Worm (Caenorhabditis elegans): ENCODE data around the gene vwa-8.

The vwa-8 gene

DNA sequence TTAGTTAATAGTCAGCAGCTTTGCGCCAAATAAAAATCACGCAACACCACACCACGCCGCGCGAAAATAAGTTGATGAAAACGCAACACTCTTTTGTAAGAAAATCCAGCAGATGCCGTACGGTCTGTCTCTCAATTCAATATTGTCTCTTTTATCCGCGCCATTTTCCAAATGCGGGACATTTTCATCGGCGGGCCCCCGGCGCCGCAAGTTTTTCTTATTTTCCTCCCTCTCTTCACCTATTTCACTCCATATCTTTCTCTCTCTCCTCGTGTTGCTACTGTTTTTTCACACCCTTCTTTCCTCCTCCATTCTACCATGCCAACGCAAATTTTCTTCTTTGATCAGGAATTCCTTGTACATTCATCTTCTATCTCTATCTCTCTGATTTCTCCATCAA lies 15.1 kb downstream of the vwa-8 start:
- TF ChIP-seq eyg-1 (tag; optimal IDR thresholded peaks at IDR 0.05), result no peak
- no peak for TF ChIP-seq zip-5 (tag; optimal IDR thresholded peaks at IDR 0.05)
- TF ChIP-seq pqm-1 (tag; optimal IDR thresholded peaks at IDR 0.05), result no peak

ce11 chrX:13006734-13007133 lies 15.5 kb downstream of the vwa-8 start:
- no peak for TF ChIP-seq pqm-1 (tag; optimal IDR thresholded peaks at IDR 0.05)
- no peak for TF ChIP-seq ceh-22 (tag; optimal IDR thresholded peaks at IDR 0.05)
- no peak for TF ChIP-seq ceh-31 (tag; optimal IDR thresholded peaks at IDR 0.05)
- TF ChIP-seq pha-2 (tag; optimal IDR thresholded peaks at IDR 0.05), result no peak
- TF ChIP-seq sox-4 (tag; optimal IDR thresholded peaks at IDR 0.05), result no peak
- TF ChIP-seq pha-4 (tag; optimal IDR thresholded peaks at IDR 0.05), result no peak
- no peak for TF ChIP-seq mec-3 (tag; optimal IDR thresholded peaks at IDR 0.05; ENCODE audit: borderline replicate concordance)
- no peak for TF ChIP-seq ref-2 (tag; optimal IDR thresholded peaks at IDR 0.05)
- TF ChIP-seq unc-86 (tag; optimal IDR thresholded peaks at IDR 0.05), result no peak
- no peak for TF ChIP-seq fkh-6 (tag; optimal IDR thresholded peaks at IDR 0.05)
- TF ChIP-seq sdc-2 (tag; optimal IDR thresholded peaks at IDR 0.05), result no peak
- TF ChIP-seq ama-1 (optimal IDR thresholded peaks at IDR 0.05), result no peak
- TF ChIP-seq nhr-11 (tag; optimal IDR thresholded peaks at IDR 0.05), result no peak
- no peak for TF ChIP-seq zip-5 (tag; optimal IDR thresholded peaks at IDR 0.05)
- TF ChIP-seq nfya-1 (tag; optimal IDR thresholded peaks at IDR 0.05), result no peak

DNA sequence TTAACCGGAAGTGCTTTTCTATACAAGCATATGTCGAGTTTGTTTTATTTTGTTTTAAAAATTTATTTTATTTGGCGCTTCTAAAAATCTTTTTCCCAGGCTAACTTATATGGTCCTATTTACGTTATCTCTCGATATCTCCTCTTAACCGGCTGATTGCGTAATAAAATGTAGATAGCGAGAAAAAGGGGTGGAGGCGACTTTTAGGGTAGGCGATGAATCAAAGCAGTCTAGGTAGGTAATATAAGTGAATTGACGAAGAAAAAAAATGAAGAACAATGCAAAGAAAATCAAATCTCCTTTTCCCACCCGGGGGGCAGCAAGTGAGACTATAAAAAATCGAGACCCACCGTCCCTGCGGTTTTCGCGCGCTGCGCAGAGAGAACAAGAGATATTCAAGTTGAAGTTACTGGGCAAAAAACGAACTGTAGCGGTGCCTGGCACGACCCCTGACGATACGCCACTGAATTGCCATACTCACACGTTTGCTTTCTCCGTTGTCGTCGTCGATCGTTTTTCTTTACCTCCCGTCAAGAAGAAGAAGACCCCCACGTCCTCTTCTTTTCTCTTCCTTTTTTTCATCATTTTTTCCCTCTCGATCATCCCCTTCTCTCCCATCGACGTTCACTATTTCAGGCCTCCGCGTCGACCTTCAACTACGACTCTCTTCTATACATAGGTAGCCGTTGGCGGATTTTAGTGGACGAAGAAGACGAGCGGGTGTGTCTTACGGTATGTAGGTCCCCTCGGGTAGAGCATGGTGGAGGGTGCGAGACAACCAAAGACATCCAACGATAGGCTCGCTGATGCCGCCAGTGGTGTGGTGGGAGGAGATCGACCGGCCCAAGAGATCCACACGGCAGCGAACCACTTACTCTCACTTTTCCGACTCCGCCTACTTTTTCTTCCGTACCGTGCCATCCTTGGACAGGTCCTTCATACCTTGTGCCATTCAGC lies 16.9 kb downstream of the vwa-8 start, which contains the start of gene nhr-25:
Gene nhr-25, plus strand, starts transcription at position 637 of the 957 bp plus-strand sequence.
- TF ChIP-seq ceh-30 (tag; optimal IDR thresholded peaks at IDR 0.05), result no peak
- TF ChIP-seq ceh-9 (tag; optimal IDR thresholded peaks at IDR 0.05), result no peak
- no peak for TF ChIP-seq ceh-24 (tag; optimal IDR thresholded peaks at IDR 0.05)
- no peak for TF ChIP-seq unc-55 (GFP tag; optimal IDR thresholded peaks at IDR 0.05)
- no peak for TF ChIP-seq fkh-10 (GFP tag; optimal IDR thresholded peaks at IDR 0.05)
- peak; percentile 62 for TF ChIP-seq elt-2 (tag; optimal IDR thresholded peaks at IDR 0.05)
- TF ChIP-seq ceh-48 (tag; optimal IDR thresholded peaks at IDR 0.05), result no peak
- peak; percentile 17 for TF ChIP-seq ceh-31 (tag; optimal IDR thresholded peaks at IDR 0.05)
- TF ChIP-seq dmd-4 (tag; optimal IDR thresholded peaks at IDR 0.05; ENCODE audit: borderline replicate concordance), result no peak
- TF ChIP-seq hlh-6 (tag; optimal IDR thresholded peaks at IDR 0.05), result no peak
- TF ChIP-seq ceh-22 (tag; optimal IDR thresholded peaks at IDR 0.05), result no peak

ce11 chrX:13008895-13009294 lies 17.6 kb downstream of the vwa-8 start:
- no peak for TF ChIP-seq hlh-6 (tag; optimal IDR thresholded peaks at IDR 0.05)
- no peak for TF ChIP-seq sox-2 (GFP tag; IDR thresholded peaks at IDR 0.05)
- TF ChIP-seq T23F11.4 (GFP tag; optimal IDR thresholded peaks at IDR 0.05), result no peak
- no peak for TF ChIP-seq che-1 (tag; optimal IDR thresholded peaks at IDR 0.05)
- no peak for TF ChIP-seq tbx-2 (tag; optimal IDR thresholded peaks at IDR 0.05)
- no peak for TF ChIP-seq gmeb-2 (tag; optimal IDR thresholded peaks at IDR 0.05)
- TF ChIP-seq ceh-31 (tag; optimal IDR thresholded peaks at IDR 0.05), result no peak
- no peak for TF ChIP-seq nfya-1 (tag; optimal IDR thresholded peaks at IDR 0.05)
- no peak for TF ChIP-seq dmd-4 (tag; optimal IDR thresholded peaks at IDR 0.05; ENCODE audit: borderline replicate concordance)
- no peak for TF ChIP-seq K09A11.1 (tag; optimal IDR thresholded peaks at IDR 0.05; ENCODE audit: insufficient read depth)
- TF ChIP-seq odd-2 (tag; optimal IDR thresholded peaks at IDR 0.05), result no peak

DNA sequence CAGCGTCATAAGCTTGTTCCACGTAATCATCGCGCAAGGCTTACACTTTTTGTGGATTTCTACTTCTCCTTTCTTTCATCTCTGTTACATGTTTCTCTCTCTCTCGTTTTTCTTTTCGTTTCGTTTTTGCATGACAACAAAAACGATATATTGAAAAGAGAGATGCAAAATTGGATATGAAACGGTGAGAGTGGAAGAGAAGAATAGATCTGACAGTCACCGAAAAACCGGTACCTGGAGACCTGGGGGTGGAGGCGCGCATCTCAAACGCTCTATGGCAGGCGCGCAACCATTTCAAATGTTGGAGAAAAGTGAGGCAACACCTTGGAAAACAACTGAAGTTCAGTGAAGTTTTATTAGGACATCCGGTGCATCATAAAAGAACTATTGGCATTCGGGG lies 18.4 kb downstream of the vwa-8 start:
- no peak for TF ChIP-seq ceh-48 (tag; optimal IDR thresholded peaks at IDR 0.05)
- TF ChIP-seq ceh-31 (tag; optimal IDR thresholded peaks at IDR 0.05), result peak; percentile 22

Data from whole organism, late embryonic.